Worm (Caenorhabditis elegans) whole organism, young adult: Measurements from ENCODE around the gene btb-22.

Source experiments
- B0336.3 ChIP-seq: fragments of 200-800 bp; sonication (Bioruptor generic); IDR thresholded peaks from 2 replicates; pipeline ENCODE4 v1.3.6; 2022; ENCODE audit warnings: missing genetic modification characterization, missing compliant biosample characterization
- D2030.7 ChIP-seq: fragments of 200-800 bp; sonication (Bioruptor generic); IDR thresholded peaks from 2 replicates; pipeline ENCODE4 v1.3.6; 2022; ENCODE audit warnings: missing genetic modification reagents, missing genetic modification characterization, missing compliant biosample characterization
- Y95B8A.8 ChIP-seq: fragments of 200-800 bp; sonication (Bioruptor generic); IDR thresholded peaks from 2 replicates; pipeline ENCODE4 v1.3.6; 2022; ENCODE audit warnings: missing genetic modification reagents, missing genetic modification characterization, missing compliant biosample characterization
- ceh-100 ChIP-seq: fragments of 200-800 bp; sonication (Bioruptor generic); IDR thresholded peaks from 2 replicates; pipeline ENCODE4 v1.3.6; 2022; ENCODE audit warnings: missing genetic modification reagents, missing genetic modification characterization, missing compliant biosample characterization
- chd-7 ChIP-seq: sonication (generic microtip); optimal IDR thresholded peaks from 2 replicates; lab custom pipeline; 2016; ENCODE audit warnings: mild to moderate bottlenecking, missing genetic modification characterization, moderate library complexity, missing compliant biosample characterization
- dox-1 ChIP-seq: fragments of 200-800 bp; sonication (Bioruptor generic); IDR thresholded peaks from 2 replicates; pipeline ENCODE4 v1.3.6; 2022; ENCODE audit warnings: missing genetic modification reagents, missing genetic modification characterization, missing compliant biosample characterization
- efl-1 ChIP-seq: fragments of 150-350 bp; optimal IDR thresholded peaks from 2 replicates; lab custom pipeline; 2014; ENCODE audit warnings: missing biosample characterization, missing genetic modification reagents, missing genetic modification characterization
- ekl-4 ChIP-seq: fragments of 200-800 bp; sonication (Bioruptor generic); IDR thresholded peaks from 2 replicates; pipeline ENCODE4 v1.3.6; 2022; ENCODE audit warnings: missing genetic modification reagents, missing genetic modification characterization, missing compliant biosample characterization
- ets-4 ChIP-seq: fragments of 200-800 bp; sonication (Bioruptor generic); optimal IDR thresholded peaks from 2 replicates; lab custom pipeline; 2018; ENCODE audit warnings: mild to moderate bottlenecking, missing genetic modification characterization, missing compliant biosample characterization
- fkh-3 ChIP-seq: sonication (generic microtip); optimal IDR thresholded peaks from 2 replicates; lab custom pipeline; 2016; ENCODE audit warnings: mild to moderate bottlenecking, missing genetic modification characterization, missing compliant biosample characterization
- gei-17 ChIP-seq: fragments of 200-800 bp; sonication (Bioruptor generic); optimal IDR thresholded peaks from 2 replicates; lab custom pipeline; 2018; ENCODE audit warnings: mild to moderate bottlenecking, missing genetic modification characterization, missing compliant biosample characterization
- hmg-1.2 ChIP-seq: fragments of 200-800 bp; sonication (Bioruptor generic); IDR thresholded peaks from 2 replicates; pipeline ENCODE4 v1.3.6; 2022; ENCODE audit warnings: missing genetic modification reagents, missing genetic modification characterization, missing compliant biosample characterization
- hsf-1 ChIP-seq: fragments of 200-800 bp; sonication (Bioruptor generic); IDR thresholded peaks from 2 replicates; pipeline ENCODE4 v1.3.6; 2022; ENCODE audit warnings: missing genetic modification reagents, missing genetic modification characterization, missing compliant biosample characterization
- lin-26 ChIP-seq: fragments of 200-800 bp; sonication (Bioruptor generic); IDR thresholded peaks from 2 replicates; pipeline ENCODE4 v1.3.6; 2022; ENCODE audit warnings: missing genetic modification reagents, missing genetic modification characterization, missing compliant biosample characterization
- lsl-1 ChIP-seq: fragments of 200-800 bp; sonication (Bioruptor generic); optimal IDR thresholded peaks from 2 replicates; lab custom pipeline; 2018; ENCODE audit warnings: mild to moderate bottlenecking, missing genetic modification characterization, moderate library complexity, missing compliant biosample characterization
- madf-6 ChIP-seq: fragments of 200-800 bp; sonication (Bioruptor generic); IDR thresholded peaks from 2 replicates; pipeline ENCODE4 v1.3.6; 2022; ENCODE audit warnings: missing genetic modification reagents, missing genetic modification characterization, missing compliant biosample characterization
- madf-8 ChIP-seq: fragments of 200-800 bp; sonication (Bioruptor generic); conservative IDR thresholded peaks from 2 replicates; pipeline ENCODE4 v1.3.6; 2022; ENCODE audit warnings: missing genetic modification reagents, missing genetic modification characterization, missing compliant biosample characterization
- mcd-1 ChIP-seq: fragments of 200-800 bp; sonication (Bioruptor generic); IDR thresholded peaks from 2 replicates; pipeline ENCODE4 v1.3.6; 2022; ENCODE audit warnings: missing genetic modification reagents, missing genetic modification characterization, missing compliant biosample characterization
- nfyb-1 ChIP-seq: fragments of 200-800 bp; sonication (Bioruptor generic); IDR thresholded peaks from 2 replicates; pipeline ENCODE4 v1.3.6; 2022; ENCODE audit warnings: missing genetic modification reagents, missing genetic modification characterization, missing compliant biosample characterization
- rcor-1 ChIP-seq: fragments of 200-800 bp; sonication (Bioruptor generic); IDR thresholded peaks from 2 replicates; pipeline ENCODE4 v1.3.6; 2022; ENCODE audit warnings: missing genetic modification reagents, missing genetic modification characterization, missing compliant biosample characterization
- sdz-38 ChIP-seq: sonication (generic microtip); optimal IDR thresholded peaks from 2 replicates; lab custom pipeline; 2016; ENCODE audit warnings: missing genotype, missing genetic modification characterization, missing compliant biosample characterization
- snpc-1.3 ChIP-seq: sonication (generic microtip); optimal IDR thresholded peaks from 2 replicates; lab custom pipeline; 2017; ENCODE audit warnings: missing genetic modification characterization, mild to moderate bottlenecking, missing compliant biosample characterization, antibody characterized with exemption, moderate library complexity, missing genotype, missing genetic modification reagents; ENCODE audit not compliant: insufficient read depth
- tbx-9 ChIP-seq: sonication (generic microtip); optimal IDR thresholded peaks from 2 replicates; lab custom pipeline; 2016; ENCODE audit warnings: borderline replicate concordance, missing genetic modification characterization, inconsistent platforms, missing compliant biosample characterization
- unc-130 ChIP-seq: sonication (generic microtip); optimal IDR thresholded peaks from 2 replicates; lab custom pipeline; 2016; ENCODE audit warnings: missing genetic modification reagents, missing genetic modification characterization, missing compliant biosample characterization
- xnd-1 ChIP-seq: sonication (generic microtip); optimal IDR thresholded peaks from 2 replicates; lab custom pipeline; 2016; ENCODE audit warnings: missing genotype, missing genetic modification reagents, missing genetic modification characterization, missing compliant biosample characterization
- ztf-26 ChIP-seq: sonication (generic microtip); optimal IDR thresholded peaks from 2 replicates; lab custom pipeline; 2017; ENCODE audit warnings: missing genetic modification characterization, missing compliant biosample characterization

The btb-22 gene

ce11 chrII:3347940-3348610 lies 48.5 kb downstream of the btb-22 start, which contains the start of the genes F14D2.14 and bath-29:
Gene F14D2.14 (minus strand): TSS chrII:3347990.
Gene bath-29 (plus strand): TSS chrII:3348560.
- TF ChIP-seq hsf-1 (GFP tag; lab: Robert Waterston, UW) (peak; percentile 90), chd-7 (tag; lab: Kevin White, UChicago) (no peak), xnd-1 (tag; lab: Kevin White, UChicago) (peak; percentile 15), hmg-1.2 (GFP tag; lab: Robert Waterston, UW) (0 out of 2 replicates have a peak, but pooled peaks have one; percentile 5), madf-8 (GFP tag; lab: Robert Waterston, UW) (0 out of 2 replicates have a peak, but pooled peaks have one; percentile 45), lsl-1 (GFP tag; lab: Kevin White, UChicago) (peak; percentile 71), ekl-4 (GFP tag; lab: Robert Waterston, UW) (0 out of 2 replicates have a peak, but pooled peaks have one; percentile 23), sdz-38 (no peak), madf-6 (peak; percentile 84), snpc-1.3 (tag; lab: Kevin White, UChicago) (no peak), rcor-1 (GFP tag; lab: Robert Waterston, UW) (peak; percentile 15; the same call in 1 of the 2 replicates), mcd-1 (GFP tag; lab: Robert Waterston, UW) (0 out of 2 replicates have a peak, but pooled peaks have one; percentile 15), nfyb-1 (GFP tag; lab: Robert Waterston, UW) (peak; percentile 70; the same call in 1 of the 2 replicates), tbx-9 (tag; lab: Kevin White, UChicago) (no peak), unc-130 (no peak), efl-1 (GFP tag; lab: Kevin White, UChicago) (peak; percentile 0), Y95B8A.8 (GFP tag; lab: Robert Waterston, UW) (0 out of 2 replicates have a peak, but pooled peaks have one; percentile 10), dox-1 (GFP tag; lab: Robert Waterston, UW) (peak; percentile 40; the same call in 1 of the 2 replicates), D2030.7 (GFP tag; lab: Robert Waterston, UW) (peak; percentile 51), lin-26 (GFP tag; lab: Robert Waterston, UW) (no peak), ztf-26 (tag; lab: Kevin White, UChicago) (no peak), fkh-3 (tag; lab: Kevin White, UChicago) (no peak), B0336.3 (GFP tag; lab: Robert Waterston, UW) (no peak), gei-17 (GFP tag; lab: Kevin White, UChicago) (no peak)

ce11 chrII:3349820-3350291 lies 50.3 kb downstream of the btb-22 start, which contains the start of gene F14D2.8:
Gene F14D2.8 (minus strand): TSS chrII:3349870.
- TF ChIP-seq ceh-100 (GFP tag; lab: Robert Waterston, UW) (no peak), madf-6 (peak; percentile 68), ets-4 (no peak), madf-8 (GFP tag; lab: Robert Waterston, UW) (0 out of 2 replicates have a peak, but pooled peaks have one; percentile 6), lsl-1 (GFP tag; lab: Kevin White, UChicago) (peak; percentile 86), D2030.7 (GFP tag; lab: Robert Waterston, UW) (peak; percentile 25; the same call in 1 of the 2 replicates)
- TF ChIP-seq, all 124 proteins: peak for 4
